Fruit fly (Drosophila melanogaster): ENCODE data around the gene CG18814.

Gene CG18814

DNA sequence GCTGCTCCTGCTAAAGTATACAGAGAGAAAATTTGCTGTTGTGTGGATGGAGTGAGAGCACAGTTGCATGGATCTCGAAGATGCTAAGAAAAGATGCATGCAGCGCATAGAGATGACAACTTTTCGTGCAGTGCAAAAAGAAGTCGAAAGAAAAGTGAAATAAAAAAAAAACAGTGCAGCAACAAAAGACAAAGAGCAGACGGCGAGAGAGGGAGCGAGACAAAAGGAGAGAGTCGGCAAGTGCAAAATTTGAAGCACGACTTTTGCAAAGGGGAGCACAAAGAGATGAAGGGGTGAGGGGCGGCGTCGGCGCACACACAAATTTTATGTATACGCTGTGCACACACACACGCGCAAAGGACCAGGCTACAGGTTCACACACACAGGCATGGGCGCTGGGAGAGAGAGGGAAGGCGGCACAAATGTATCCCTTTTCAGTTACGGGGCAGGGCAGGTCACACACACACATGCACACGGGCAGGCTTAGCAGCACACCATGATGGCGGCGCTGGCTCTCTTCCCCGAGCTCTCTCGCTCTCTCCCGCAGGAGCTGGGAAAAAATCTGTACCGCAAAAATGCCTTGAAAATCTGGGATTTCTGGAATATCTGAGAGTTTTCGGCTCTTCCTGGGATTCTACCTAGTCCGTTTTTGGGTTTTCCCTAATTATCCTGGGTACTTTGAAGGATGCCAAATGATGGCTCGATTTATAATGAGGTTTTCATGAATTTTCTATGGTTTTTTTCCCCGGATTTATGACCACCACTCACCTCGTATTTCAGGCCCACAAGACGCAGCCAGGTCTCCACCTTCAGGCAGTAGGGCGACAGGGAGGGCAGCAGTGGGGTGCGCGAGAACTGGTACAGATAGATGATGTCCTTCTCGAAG lies 40.9 kb downstream of the CG18814 start (continued):
- TF ChIP-seq CG12155 (GFP tag; optimal IDR thresholded peaks at IDR 0.05) (no peak), CG10654 (GFP tag; optimal IDR thresholded peaks at IDR 0.05) (no peak), hb (GFP tag; IDR thresholded peaks at IDR 0.05; ENCODE audit: partially characterized antibody) (no peak), cg (GFP tag; optimal IDR thresholded peaks at IDR 0.05) (peak; percentile 87), phol (tag; optimal IDR thresholded peaks at IDR 0.05) (peak; percentile 54), Ravus (GFP tag; IDR thresholded peaks at IDR 0.05) (no peak), rib (GFP tag; IDR thresholded peaks at IDR 0.05) (peak; percentile 61; the same call in 1 of the 2 replicates), cad (GFP tag; optimal IDR thresholded peaks at IDR 0.05) (peak; percentile 63), row (GFP tag; IDR thresholded peaks at IDR 0.05) (peak; percentile 16; the same call in 1 of the 3 replicates), CG8924 (tag; optimal IDR thresholded peaks at IDR 0.05) (no peak), yki (optimal IDR thresholded peaks at IDR 0.05) (peak; percentile 21), chinmo (GFP tag; IDR thresholded peaks at IDR 0.05; ENCODE audit: partially characterized antibody) (peak; percentile 57; the same call in 1 of the 4 replicates), CG43689 (GFP tag; IDR thresholded peaks at IDR 0.05) (no peak), CG17359 (tag; optimal IDR thresholded peaks at IDR 0.05) (no peak), aop (GFP tag; IDR thresholded peaks at IDR 0.05) (no peak), ase (GFP tag; IDR thresholded peaks at IDR 0.05) (no peak), Kr (GFP tag; optimal IDR thresholded peaks at IDR 0.05) (peak; percentile 89), repo (GFP tag; optimal IDR thresholded peaks at IDR 0.05) (no peak), CG34422 (GFP tag; IDR thresholded peaks at IDR 0.05) (peak; percentile 29; the same call in 1 of the 3 replicates), CG15479 (GFP tag; optimal IDR thresholded peaks at IDR 0.05) (peak; percentile 66), bab2 (GFP tag; optimal IDR thresholded peaks at IDR 0.05) (no peak), Deaf1 (tag; optimal IDR thresholded peaks at IDR 0.05) (peak; percentile 36), Gsc (GFP tag; IDR thresholded peaks at IDR 0.05) (no peak), CG11085 (GFP tag; IDR thresholded peaks at IDR 0.05) (no peak), D19A (tag; optimal IDR thresholded peaks at IDR 0.05) (no peak), CG7928 (GFP tag; optimal IDR thresholded peaks at IDR 0.05) (no peak), bbx (GFP tag; IDR thresholded peaks at IDR 0.05; ENCODE audit: partially characterized antibody) (0 out of 2 replicates have a peak, but pooled peaks have one; percentile 14), CG32767 (GFP tag; IDR thresholded peaks at IDR 0.05) (peak; percentile 93), Max (GFP tag; optimal IDR thresholded peaks at IDR 0.05) (no peak), CG9876 (GFP tag; optimal IDR thresholded peaks at IDR 0.05) (no peak), grau (tag; optimal IDR thresholded peaks at IDR 0.05) (no peak), vfl (GFP tag; optimal IDR thresholded peaks at IDR 0.05) (no peak), Opbp (GFP tag; IDR thresholded peaks at IDR 0.05; ENCODE audit: partially characterized antibody) (0 out of 3 replicates have a peak, but pooled peaks have one; percentile 34), CG7786 (GFP tag; optimal IDR thresholded peaks at IDR 0.05) (no peak), CG8089 (GFP tag; optimal IDR thresholded peaks at IDR 0.05) (no peak), crol (GFP tag; IDR thresholded peaks at IDR 0.05) (peak; percentile 93), corto (GFP tag; optimal IDR thresholded peaks at IDR 0.05) (peak; percentile 65), NFAT (GFP tag; IDR thresholded peaks at IDR 0.05) (0 out of 2 replicates have a peak, but pooled peaks have one; percentile 36), ci (GFP tag; IDR thresholded peaks at IDR 0.05) (0 out of 3 replicates have a peak, but pooled peaks have one; percentile 5), sqz (GFP tag; optimal IDR thresholded peaks at IDR 0.05) (peak; percentile 31), ewg (GFP tag; optimal IDR thresholded peaks at IDR 0.05) (peak; percentile 94), CG32772 (GFP tag; IDR thresholded peaks at IDR 0.05) (no peak), unpg (GFP tag; optimal IDR thresholded peaks at IDR 0.05) (no peak), CG10979 (tag; optimal IDR thresholded peaks at IDR 0.05) (no peak), Dip2 (GFP tag; IDR thresholded peaks at IDR 0.05) (no peak), HLH54F (GFP tag; optimal IDR thresholded peaks at IDR 0.05) (peak; percentile 21), lbe (GFP tag; optimal IDR thresholded peaks at IDR 0.05) (peak; percentile 71), slp2 (GFP tag; optimal IDR thresholded peaks at IDR 0.05) (no peak), Trl (optimal IDR thresholded peaks at IDR 0.05) (peak; percentile 73 to 89), Trl (GFP tag; optimal IDR thresholded peaks at IDR 0.05) (no peak)

All from whole organism, embryonic.